Fruit fly (Drosophila melanogaster) whole organism, adult: Measurements from ENCODE around the gene CG18095.

Source experiments
- CG1620 ChIP-seq: fragments of 200-800 bp; sonication (Bioruptor generic); optimal IDR thresholded peaks from 2 replicates; lab custom pipeline; 2016; ENCODE audit warnings: missing biosample characterization, missing genetic modification characterization
- CG5204 ChIP-seq: fragments of 200-800 bp; sonication (Bioruptor generic); optimal IDR thresholded peaks from 2 replicates; lab custom pipeline; 2016; ENCODE audit warnings: missing biosample characterization, missing genetic modification characterization
- cnc ChIP-seq, 2 experiments: fragments of >200 bp; optimal IDR thresholded peaks; 2 replicates each; lab custom pipeline; 2017
- pad ChIP-seq: fragments of 200-800 bp; sonication (Bioruptor generic); optimal IDR thresholded peaks from 3 replicates; lab custom pipeline; 2017; ENCODE audit warnings: missing biosample characterization, missing genetic modification characterization, mild to moderate bottlenecking, moderate library complexity, missing genetic modification reagents

- no peak for TF ChIP-seq CG1620
- peak; percentile 20 for TF ChIP-seq pad (GFP tag; lab: Kevin White, UChicago)
- TF ChIP-seq CG5204, result no peak
- peak in 1 of 2 experiments; percentile 49 for TF ChIP-seq cnc (optimal IDR thresholded peaks at IDR 0.05; lab: Kevin White, UChicago)
Measured at dm6 chr2L:14011591-14012303, 19.6 kb downstream of the CG18095 start.
